Worm (Caenorhabditis elegans) whole organism, midembryonic: ENCODE data around the gene sdz-13.
A peak's percentile ranks its signal among the peaks of the same experiment; 100 is the strongest.

Source experiments
- T22C8.4 ChIP-seq: fragments of 200-800 bp; sonication (Bioruptor generic); IDR thresholded peaks from 2 replicates; pipeline ENCODE4 v1.3.6; 2022; ENCODE audit warnings: missing genetic modification characterization, missing compliant biosample characterization
- cog-1 ChIP-seq: sonication (generic microtip); optimal IDR thresholded peaks from 2 replicates; lab custom pipeline; 2016; ENCODE audit warnings: missing genetic modification characterization, missing compliant biosample characterization
- flt-1 ChIP-seq: fragments of 200-800 bp; sonication (Bioruptor generic); IDR thresholded peaks from 2 replicates; pipeline ENCODE4 v1.3.6; 2022; ENCODE audit warnings: missing genetic modification characterization, missing compliant biosample characterization
- klf-2 ChIP-seq: fragments of 200-800 bp; sonication (Bioruptor generic); conservative IDR thresholded peaks from 2 replicates; pipeline ENCODE4 v1.3.6; 2022; ENCODE audit warnings: missing genetic modification reagents, missing genetic modification characterization, missing compliant biosample characterization
- med-1 ChIP-seq: sonication (generic microtip); optimal IDR thresholded peaks from 2 replicates; lab custom pipeline; 2017; ENCODE audit warnings: missing genetic modification characterization, mild to moderate bottlenecking, missing compliant biosample characterization, antibody characterized with exemption, missing genetic modification reagents; ENCODE audit not compliant: insufficient read depth
- ref-1 ChIP-seq: fragments of 200-800 bp; sonication (Bioruptor generic); conservative IDR thresholded peaks from 2 replicates; pipeline ENCODE4 v1.3.6; 2022; ENCODE audit warnings: missing genetic modification reagents, missing genetic modification characterization, missing compliant biosample characterization
- tab-1 ChIP-seq: fragments of 200-800 bp; sonication (Bioruptor generic); IDR thresholded peaks from 2 replicates; pipeline ENCODE4 v1.3.6; 2022; ENCODE audit warnings: missing genetic modification characterization, missing compliant biosample characterization
- ztf-23 ChIP-seq: fragments of 200-800 bp; sonication (Bioruptor generic); IDR thresholded peaks from 2 replicates; pipeline ENCODE4 v1.3.6; 2022; ENCODE audit warnings: missing genetic modification reagents, missing genetic modification characterization, missing compliant biosample characterization
- ztf-29 ChIP-seq: fragments of 200-800 bp; sonication (Bioruptor generic); IDR thresholded peaks from 2 replicates; pipeline ENCODE4 v1.3.6; 2022; ENCODE audit warnings: missing genetic modification reagents, missing genetic modification characterization, missing compliant biosample characterization

The sdz-13 gene

DNA sequence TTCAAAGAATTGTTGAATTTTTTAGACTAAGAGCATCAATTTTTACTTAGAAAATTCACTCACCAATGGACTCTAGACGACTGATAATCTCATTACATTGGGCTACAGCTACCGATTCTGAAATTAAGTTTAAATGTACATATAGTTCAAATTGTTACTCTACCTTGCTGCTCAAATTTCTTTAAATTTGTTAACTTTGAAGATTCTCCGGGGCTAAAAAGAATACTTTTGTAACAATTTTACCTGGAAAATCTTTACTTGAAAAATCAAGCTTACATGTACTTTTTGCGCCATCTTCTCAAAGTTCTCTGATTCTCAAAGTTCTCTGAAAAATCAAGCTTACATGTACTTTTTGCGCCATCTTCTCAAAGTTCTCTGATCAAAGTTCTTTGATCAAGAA, at the start of gene sdz-13:
Gene sdz-13 (minus strand): TSS at position 101 of the 400 bp plus-strand sequence.
- TF ChIP-seq cog-1 (tag; lab: Kevin White, UChicago): no peak
- TF ChIP-seq ztf-23 (GFP tag; lab: Robert Waterston, UW): no peak
- TF ChIP-seq ref-1 (GFP tag; lab: Robert Waterston, UW): no peak
- no peak for TF ChIP-seq med-1
- no peak for TF ChIP-seq T22C8.4 (GFP tag; lab: Robert Waterston, UW)
- TF ChIP-seq flt-1 (GFP tag; lab: Robert Waterston, UW): no peak
- no peak for TF ChIP-seq klf-2 (GFP tag; lab: Robert Waterston, UW)
- TF ChIP-seq ztf-29: no peak
- TF ChIP-seq tab-1 (GFP tag; lab: Robert Waterston, UW): no peak

DNA sequence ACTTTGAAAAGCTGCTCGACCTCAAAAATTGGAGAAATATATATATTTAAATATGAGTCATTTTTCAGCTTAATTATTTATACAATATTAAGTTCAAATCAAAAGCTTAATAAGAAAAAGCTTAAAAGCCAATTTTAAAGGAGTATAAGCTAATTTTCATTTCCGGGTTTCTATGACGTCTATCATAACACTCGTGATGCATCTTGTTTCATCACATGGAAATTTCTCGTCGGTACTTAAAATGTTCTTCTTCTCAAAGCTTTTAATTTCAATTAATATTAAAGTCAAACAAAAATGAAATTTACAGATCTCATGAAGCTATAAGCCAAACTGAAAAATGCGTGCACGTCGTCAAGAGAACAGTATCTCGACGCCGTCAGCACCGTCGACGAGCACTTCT, 40.3 kb upstream of the sdz-13 start, which contains the start of gene rbr-2:
Gene rbr-2 (plus strand): TSS at position 301 of the 400 bp plus-strand sequence.
- TF ChIP-seq ztf-29: no peak
- no peak for TF ChIP-seq T22C8.4 (GFP tag; lab: Robert Waterston, UW)
- TF ChIP-seq flt-1 (GFP tag; lab: Robert Waterston, UW): no peak
- no peak for TF ChIP-seq ztf-23 (GFP tag; lab: Robert Waterston, UW)
- TF ChIP-seq ref-1 (GFP tag; lab: Robert Waterston, UW): no peak
- no peak for TF ChIP-seq klf-2 (GFP tag; lab: Robert Waterston, UW)
- TF ChIP-seq med-1: no peak

DNA sequence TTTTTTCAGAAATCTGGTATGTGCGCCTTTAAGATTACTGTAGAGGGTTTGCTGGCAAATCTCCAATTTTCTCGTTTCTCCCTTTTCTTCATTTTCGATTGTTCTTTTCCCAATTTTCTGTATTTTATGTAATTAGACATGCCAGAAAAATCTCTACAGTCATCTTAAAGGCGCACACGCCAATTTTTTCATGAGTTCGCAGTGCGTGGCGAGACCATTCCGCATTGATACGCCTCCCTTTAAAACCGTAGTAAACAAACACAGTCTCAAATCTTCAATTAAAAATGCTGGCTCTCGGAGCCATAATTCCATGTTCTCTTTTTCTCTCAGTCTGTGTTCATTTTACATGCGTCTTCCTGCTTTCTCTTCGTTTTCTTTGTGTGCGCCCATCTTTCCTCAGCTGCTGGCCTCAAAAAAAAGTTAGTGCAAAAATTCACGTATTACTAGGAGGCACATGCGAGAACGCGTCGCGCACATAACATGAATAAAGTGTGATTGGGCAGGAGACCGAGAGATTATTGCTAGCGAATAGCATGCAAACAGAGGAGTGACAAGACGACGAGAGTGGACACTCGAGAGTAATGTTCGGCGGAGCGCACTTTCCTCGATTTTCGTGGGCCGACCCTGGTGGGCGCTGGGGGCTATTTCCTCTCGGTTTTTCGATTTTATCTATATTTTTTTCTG, 39.6 kb upstream of the sdz-13 start:
- TF ChIP-seq cog-1 (tag; lab: Kevin White, UChicago) (peak; percentile 39), flt-1 (GFP tag; lab: Robert Waterston, UW) (peak; percentile 50; the same call in 1 of the 2 replicates), T22C8.4 (GFP tag; lab: Robert Waterston, UW) (no peak)

DNA sequence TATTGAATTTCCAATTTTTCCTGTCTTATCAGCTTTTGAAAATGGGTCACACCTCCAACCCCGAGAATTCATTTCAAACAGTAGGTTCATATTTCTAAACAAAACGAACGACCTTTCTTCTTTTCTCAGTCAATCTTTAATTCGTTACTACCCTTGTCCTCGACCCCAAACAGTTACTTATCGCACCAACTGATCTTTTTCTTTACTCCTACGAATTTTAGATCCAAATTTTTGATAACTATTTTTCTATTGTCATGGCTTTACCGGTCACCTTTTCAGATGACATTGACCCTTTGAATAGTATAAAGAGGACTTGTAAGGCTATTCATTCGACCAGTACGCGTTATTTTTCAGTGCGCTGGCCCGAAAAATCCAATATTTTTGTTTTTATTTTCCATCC, 36.7 kb upstream of the sdz-13 start:
- no peak for TF ChIP-seq ztf-23 (GFP tag; lab: Robert Waterston, UW)
- TF ChIP-seq med-1: no peak
- TF ChIP-seq cog-1 (tag; lab: Kevin White, UChicago): no peak
- TF ChIP-seq ref-1 (GFP tag; lab: Robert Waterston, UW): no peak
- no peak for TF ChIP-seq klf-2 (GFP tag; lab: Robert Waterston, UW)
- no peak for TF ChIP-seq flt-1 (GFP tag; lab: Robert Waterston, UW)
- no peak for TF ChIP-seq T22C8.4 (GFP tag; lab: Robert Waterston, UW)
- no peak for TF ChIP-seq ztf-29
- no peak for TF ChIP-seq tab-1 (GFP tag; lab: Robert Waterston, UW)

DNA sequence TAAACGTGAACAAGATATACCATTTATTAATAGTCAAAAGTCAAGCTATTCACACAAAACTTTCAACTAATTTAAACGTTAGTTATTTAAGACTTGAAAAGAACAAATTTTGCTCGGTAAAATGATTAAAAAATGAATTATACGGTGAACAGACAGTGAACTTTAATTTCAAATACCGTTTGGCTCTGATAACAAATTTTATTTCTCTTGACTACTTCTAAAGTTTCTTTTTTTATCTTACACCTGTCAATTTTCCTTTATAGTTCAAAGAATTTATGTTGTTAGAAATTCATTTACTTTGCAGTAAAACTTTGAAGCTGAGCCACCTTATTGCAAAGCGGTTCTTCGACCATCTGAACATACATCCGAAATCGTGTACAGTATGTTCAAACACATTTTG, 35.9 kb upstream of the sdz-13 start, which contains the start of gene ZK593.3:
Gene ZK593.3 (plus strand): TSS at position 301 of the 400 bp plus-strand sequence.
- TF ChIP-seq flt-1 (GFP tag; lab: Robert Waterston, UW): no peak
- TF ChIP-seq T22C8.4 (GFP tag; lab: Robert Waterston, UW): no peak
- TF ChIP-seq ref-1 (GFP tag; lab: Robert Waterston, UW): no peak
- no peak for TF ChIP-seq cog-1 (tag; lab: Kevin White, UChicago)
- no peak for TF ChIP-seq ztf-29
- TF ChIP-seq klf-2 (GFP tag; lab: Robert Waterston, UW): no peak
- TF ChIP-seq tab-1 (GFP tag; lab: Robert Waterston, UW): no peak
- TF ChIP-seq ztf-23 (GFP tag; lab: Robert Waterston, UW): no peak
- no peak for TF ChIP-seq med-1

DNA sequence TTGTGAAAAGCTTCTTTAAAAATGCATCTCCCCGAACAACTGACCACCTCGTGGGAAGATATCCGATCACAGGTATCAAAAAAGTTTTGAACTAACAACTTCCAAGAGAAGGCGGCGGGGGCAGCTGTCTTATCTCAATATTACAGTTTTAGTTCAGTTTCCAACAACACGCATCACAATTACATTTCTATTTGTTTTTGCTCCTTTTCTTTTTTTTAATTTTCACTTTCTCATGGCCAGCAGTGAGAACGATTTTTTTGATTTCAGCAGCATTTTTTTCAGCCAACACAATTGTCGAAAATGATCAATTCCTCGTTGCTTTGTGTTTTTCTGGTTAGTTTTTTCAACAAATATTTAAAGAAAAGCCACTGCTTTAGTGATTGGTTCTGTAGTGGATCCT, 33.6 kb upstream of the sdz-13 start, which contains the start of gene ZK593.2:
Gene ZK593.2 (plus strand): TSS at position 301 of the 400 bp plus-strand sequence.
- no peak for TF ChIP-seq T22C8.4 (GFP tag; lab: Robert Waterston, UW)
- no peak for TF ChIP-seq klf-2 (GFP tag; lab: Robert Waterston, UW)
- TF ChIP-seq cog-1 (tag; lab: Kevin White, UChicago): no peak
- no peak for TF ChIP-seq tab-1 (GFP tag; lab: Robert Waterston, UW)
- TF ChIP-seq ref-1 (GFP tag; lab: Robert Waterston, UW): no peak
- no peak for TF ChIP-seq ztf-29
- TF ChIP-seq ztf-23 (GFP tag; lab: Robert Waterston, UW): no peak
- TF ChIP-seq med-1: no peak

DNA sequence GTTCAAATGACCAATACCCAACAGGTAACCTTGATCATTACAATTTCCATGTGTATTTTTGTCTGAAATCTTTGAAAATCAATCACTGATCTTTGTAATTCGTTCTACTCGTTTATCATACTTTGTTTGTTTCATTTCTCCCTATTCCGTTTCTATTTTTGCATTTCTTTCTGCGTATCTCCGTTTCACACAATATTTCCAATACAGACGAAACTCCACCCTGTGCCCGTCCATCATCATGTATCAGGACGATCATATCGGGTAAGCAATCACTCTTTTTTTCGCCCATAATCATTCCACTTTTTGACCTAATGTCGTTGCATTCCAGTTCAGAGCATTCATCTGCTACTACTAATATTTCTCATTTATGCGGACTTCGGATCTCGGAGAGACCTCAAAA, 30.3 kb upstream of the sdz-13 start, which contains the start of gene pyk-2:
Gene pyk-2 (plus strand): TSS at position 206 of the 400 bp plus-strand sequence.
- TF ChIP-seq cog-1 (tag; lab: Kevin White, UChicago) (no peak), ztf-29 (no peak), flt-1 (GFP tag; lab: Robert Waterston, UW) (no peak), tab-1 (GFP tag; lab: Robert Waterston, UW) (no peak), med-1 (no peak), klf-2 (GFP tag; lab: Robert Waterston, UW) (no peak), ztf-23 (GFP tag; lab: Robert Waterston, UW) (no peak), T22C8.4 (GFP tag; lab: Robert Waterston, UW) (no peak), ref-1 (GFP tag; lab: Robert Waterston, UW) (no peak)

DNA sequence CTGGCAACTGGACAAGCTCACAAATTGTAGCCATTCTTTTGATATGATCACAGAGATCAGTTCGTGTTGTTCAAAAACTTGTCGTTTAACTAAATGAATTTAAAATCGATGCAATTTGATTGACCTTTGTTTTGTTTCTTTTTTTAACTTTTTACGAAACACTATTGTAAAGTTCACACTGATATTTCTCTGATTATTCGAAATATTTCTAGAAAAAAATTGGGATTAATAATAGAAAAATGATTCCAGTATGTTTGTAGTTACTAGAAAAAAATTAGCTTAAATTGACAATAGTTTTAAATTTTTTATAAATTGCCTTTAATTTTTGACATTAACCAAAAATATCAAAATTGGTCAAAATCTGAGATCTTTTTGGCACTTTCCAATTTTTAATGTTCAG, 29.8 kb upstream of the sdz-13 start, which contains the start of gene ZK596.2:
Gene ZK596.2 (minus strand): TSS at position 101 of the 400 bp plus-strand sequence.
- TF ChIP-seq ztf-29 (no peak), klf-2 (GFP tag; lab: Robert Waterston, UW) (no peak), ztf-23 (GFP tag; lab: Robert Waterston, UW) (no peak), med-1 (no peak), ref-1 (GFP tag; lab: Robert Waterston, UW) (no peak), flt-1 (GFP tag; lab: Robert Waterston, UW) (no peak), cog-1 (tag; lab: Kevin White, UChicago) (no peak), T22C8.4 (GFP tag; lab: Robert Waterston, UW) (no peak), tab-1 (GFP tag; lab: Robert Waterston, UW) (no peak)

DNA sequence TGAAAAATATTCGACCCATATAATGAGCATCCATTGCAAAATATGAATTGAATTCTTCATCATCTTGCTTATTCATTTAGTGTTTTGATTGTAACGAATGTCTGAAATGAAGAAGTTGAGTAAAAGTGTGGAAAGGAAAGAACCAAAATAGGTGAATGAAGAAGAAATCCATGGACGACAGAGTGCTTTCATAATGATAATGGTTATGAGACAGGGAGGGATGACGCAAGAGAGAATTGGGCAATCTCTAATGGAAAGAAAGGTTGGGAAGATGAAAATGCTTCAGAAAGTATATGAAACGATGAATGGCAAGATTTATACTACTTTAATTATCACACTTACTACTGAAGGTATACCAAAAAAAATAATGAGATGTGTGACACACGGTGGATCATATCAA, 24.8 kb upstream of the sdz-13 start, which contains the start of gene ZK596.3:
Gene ZK596.3 (minus strand): TSS at position 101 of the 400 bp plus-strand sequence.
- no peak for TF ChIP-seq T22C8.4 (GFP tag; lab: Robert Waterston, UW)
- TF ChIP-seq tab-1 (GFP tag; lab: Robert Waterston, UW): no peak
- no peak for TF ChIP-seq ztf-29
- TF ChIP-seq med-1: no peak
- no peak for TF ChIP-seq flt-1 (GFP tag; lab: Robert Waterston, UW)
- no peak for TF ChIP-seq ztf-23 (GFP tag; lab: Robert Waterston, UW)
